Worm (Caenorhabditis elegans): ENCODE data around the gene mlc-1.

DNA sequence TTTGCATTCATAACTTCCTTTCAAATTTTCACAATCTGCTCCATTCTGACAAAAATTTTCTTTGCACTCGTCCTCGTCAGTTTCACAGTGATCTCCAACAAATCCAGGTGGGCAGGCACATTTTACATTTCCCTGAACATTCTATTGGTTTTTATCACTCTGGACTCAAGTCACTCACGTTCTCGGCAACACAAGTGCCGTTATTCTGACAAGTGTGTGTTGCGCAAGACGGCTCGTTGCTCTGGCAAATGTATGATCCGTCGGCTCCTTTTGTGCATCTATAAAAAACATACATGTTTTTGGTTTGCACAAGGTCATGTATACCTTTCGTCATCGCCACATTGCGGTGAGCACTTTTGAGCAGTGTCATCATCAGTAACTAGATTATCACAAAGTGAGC, 46.4 kb upstream of the mlc-1 start:
- TF ChIP-seq aly-2 (tag; optimal IDR thresholded peaks at IDR 0.05) (no peak), nhr-77 (tag; optimal IDR thresholded peaks at IDR 0.05) (no peak), ces-1 (GFP tag; optimal IDR thresholded peaks at IDR 0.05) (no peak), egl-43 (GFP tag; IDR thresholded peaks at IDR 0.05) (no peak)

All from whole organism, L4 larva.